Fruit fly (Drosophila melanogaster) S2 (cell line): ENCODE measurements around the gene Ptip.

Source experiments
- CG8478 ChIP-seq: fragments of >200 bp; optimal IDR thresholded peaks from 2 replicates; lab custom pipeline; 2018
- CTCF ChIP-seq, 2 experiments: fragments of >200 bp; optimal IDR thresholded peaks; 2 replicates each; lab custom pipeline; 2018

Gene Ptip

DNA sequence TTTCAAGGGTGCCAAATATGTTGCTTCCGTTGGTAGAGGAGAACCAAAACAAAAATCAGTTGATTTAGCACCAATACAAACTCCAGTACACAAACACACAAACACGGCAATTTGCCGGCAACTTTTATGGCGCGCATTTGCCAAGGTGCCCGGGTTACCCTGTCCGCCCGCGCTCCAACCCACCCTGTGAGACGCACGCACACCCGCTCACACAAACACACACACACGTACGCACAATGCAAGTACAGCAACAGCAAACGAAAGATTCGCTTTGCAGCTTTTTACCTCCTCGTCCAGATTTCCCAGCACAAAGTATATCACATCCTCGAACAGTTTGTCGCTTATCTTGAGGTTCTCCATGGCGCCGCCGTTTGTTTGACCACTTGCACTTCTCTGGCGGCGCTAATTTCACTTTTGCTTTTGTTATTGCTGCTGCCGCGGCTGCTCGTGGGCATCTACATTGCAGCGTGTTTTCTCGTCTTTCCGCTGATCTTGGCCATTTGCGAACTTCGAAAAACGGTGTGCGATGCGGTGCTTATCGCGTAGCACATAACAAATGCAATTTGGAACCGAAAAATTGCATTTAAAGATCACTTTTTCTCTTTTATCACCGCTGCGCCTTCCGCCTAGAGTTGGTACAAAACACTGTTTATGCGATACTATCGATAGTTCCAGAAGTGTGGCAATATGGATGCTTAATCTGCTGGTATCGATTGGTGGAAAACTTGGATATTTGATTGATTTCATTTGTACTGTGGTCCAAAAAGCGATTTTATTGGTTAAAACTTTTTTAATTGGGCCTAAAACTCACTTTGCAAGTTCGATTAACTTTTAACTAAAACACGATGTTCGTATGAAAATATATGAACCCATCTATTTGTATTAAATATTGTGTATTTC, at the start of gene Ptip:
Gene Ptip (minus strand): TSS at position 637 of the 900 bp plus-strand sequence.
- TF ChIP-seq CG8478 (lab: Kevin White, UChicago) (no peak), CTCF (optimal IDR thresholded peaks at IDR 0.05; lab: Kevin White, UChicago) (peak; percentile 41 to 49)

dm6 chr3L:14078227-14078626, 49.3 kb upstream of the Ptip start:
- TF ChIP-seq CTCF (optimal IDR thresholded peaks at IDR 0.05; lab: Kevin White, UChicago) (no peak), CG8478 (lab: Kevin White, UChicago) (no peak)

DNA sequence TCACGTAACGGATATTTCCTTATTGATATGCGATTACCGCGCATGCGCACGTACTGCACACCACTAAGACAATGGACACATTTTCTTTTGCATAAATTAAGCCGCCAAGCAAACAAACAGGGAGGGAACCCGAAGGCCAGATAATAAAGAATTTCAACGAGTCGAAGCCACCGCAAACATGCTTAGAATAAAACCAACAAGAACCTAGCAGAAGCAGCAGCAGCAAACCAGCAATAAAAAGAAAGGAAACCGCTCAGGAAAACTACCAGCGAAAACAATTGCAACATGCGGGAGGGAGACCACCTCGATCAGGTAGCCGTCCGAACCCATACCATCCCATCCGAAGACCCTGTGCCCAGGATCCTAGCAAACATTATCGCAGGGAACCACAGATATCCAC, 47.6 kb upstream of the Ptip start:
- TF ChIP-seq CTCF (optimal IDR thresholded peaks at IDR 0.05; lab: Kevin White, UChicago) (no peak), CG8478 (lab: Kevin White, UChicago) (no peak)

dm6 chr3L:14075472-14075871, 46.6 kb upstream of the Ptip start, which contains the start of gene btl:
TSS of gene btl (plus strand) at chr3L:14075772.
- TF ChIP-seq CG8478 (lab: Kevin White, UChicago) (no peak), CTCF (optimal IDR thresholded peaks at IDR 0.05; lab: Kevin White, UChicago) (no peak)

DNA sequence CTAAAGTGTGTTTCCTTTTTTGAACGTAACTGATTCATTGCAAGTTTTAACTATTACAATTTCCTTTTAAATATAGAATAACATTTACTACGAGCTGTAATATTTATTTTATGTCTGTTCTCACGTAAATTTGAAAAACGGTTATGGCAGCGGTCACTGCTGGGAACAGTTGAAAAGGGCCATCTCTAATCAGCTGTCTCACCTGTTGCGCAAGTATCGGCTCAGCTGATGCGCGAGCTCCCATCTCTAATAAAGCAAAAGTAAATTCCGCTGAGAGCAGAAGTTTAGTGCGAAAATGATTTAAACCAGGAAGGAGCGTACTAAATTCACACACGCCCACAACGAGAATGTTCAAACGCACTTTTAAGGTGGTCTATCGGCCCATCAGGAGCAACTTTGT, 42.7 kb upstream of the Ptip start, which contains the start of gene Pex1:
Gene Pex1 (plus strand): TSS at position 272 of the 400 bp plus-strand sequence.
- TF ChIP-seq CTCF (optimal IDR thresholded peaks at IDR 0.05; lab: Kevin White, UChicago): peak in 1 of 2 experiments; percentile 17
- no peak for TF ChIP-seq CG8478 (lab: Kevin White, UChicago)

DNA sequence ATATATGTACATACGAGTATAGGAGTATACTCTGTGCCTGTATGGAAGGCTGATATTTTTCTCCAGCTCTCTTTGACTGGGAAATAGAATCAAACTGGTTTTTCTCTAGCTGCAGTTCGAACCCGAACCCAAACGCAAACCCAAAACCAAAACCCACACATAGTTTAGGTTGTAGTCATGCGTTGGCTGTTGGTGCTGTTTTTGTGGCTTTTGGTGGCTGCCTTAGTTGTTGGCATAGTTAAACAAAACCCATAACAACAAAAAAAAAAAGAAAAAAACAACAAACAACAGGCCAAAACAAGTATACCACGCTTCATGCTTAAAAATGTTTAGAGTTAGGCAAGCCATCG, 35.1 kb upstream of the Ptip start:
- TF ChIP-seq CG8478 (lab: Kevin White, UChicago) (no peak), CTCF (optimal IDR thresholded peaks at IDR 0.05; lab: Kevin White, UChicago) (no peak)

DNA sequence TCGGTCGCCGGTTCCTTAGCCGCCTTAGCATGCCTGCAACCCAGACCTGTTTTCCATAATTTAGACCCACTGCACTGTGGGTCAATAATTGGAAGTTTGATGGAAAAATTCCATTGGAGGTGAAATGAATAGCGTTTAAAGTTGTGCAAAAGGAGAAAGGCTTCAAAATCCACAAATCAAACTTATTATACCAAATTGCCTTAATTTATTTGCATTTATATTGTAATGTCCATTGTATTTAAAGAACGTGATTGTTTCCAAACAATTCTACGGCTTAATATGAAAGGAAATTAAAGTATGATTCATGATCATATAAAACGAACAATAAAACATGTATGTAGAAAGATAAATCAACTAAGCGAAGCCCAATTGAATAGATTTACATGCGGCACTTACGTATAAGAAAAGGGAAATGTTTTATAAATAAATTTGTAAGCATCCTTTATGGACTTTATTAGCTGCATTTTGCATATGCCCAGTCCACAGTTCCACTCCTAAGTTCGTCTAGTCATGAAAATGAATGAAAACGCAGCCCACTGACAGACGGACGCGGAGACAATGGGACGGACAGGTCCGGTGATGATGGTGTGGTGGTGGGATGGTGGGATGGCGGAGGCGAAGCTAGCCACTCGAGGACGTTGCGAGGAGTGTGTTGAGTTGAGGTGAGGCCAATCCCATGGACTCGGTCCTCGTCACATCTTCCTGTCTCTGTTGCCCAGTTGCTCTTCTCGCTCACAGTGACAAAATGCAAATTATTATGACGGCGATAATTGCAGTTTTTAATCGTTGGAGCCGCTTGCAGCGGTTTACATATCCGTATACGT, 34.5 kb upstream of the Ptip start:
- TF ChIP-seq CG8478 (lab: Kevin White, UChicago) (no peak), CTCF (optimal IDR thresholded peaks at IDR 0.05; lab: Kevin White, UChicago) (no peak)

dm6 chr3L:14062702-14063101, 33.8 kb upstream of the Ptip start:
- no peak for TF ChIP-seq CG8478 (lab: Kevin White, UChicago)
- TF ChIP-seq CTCF (optimal IDR thresholded peaks at IDR 0.05; lab: Kevin White, UChicago): no peak

DNA sequence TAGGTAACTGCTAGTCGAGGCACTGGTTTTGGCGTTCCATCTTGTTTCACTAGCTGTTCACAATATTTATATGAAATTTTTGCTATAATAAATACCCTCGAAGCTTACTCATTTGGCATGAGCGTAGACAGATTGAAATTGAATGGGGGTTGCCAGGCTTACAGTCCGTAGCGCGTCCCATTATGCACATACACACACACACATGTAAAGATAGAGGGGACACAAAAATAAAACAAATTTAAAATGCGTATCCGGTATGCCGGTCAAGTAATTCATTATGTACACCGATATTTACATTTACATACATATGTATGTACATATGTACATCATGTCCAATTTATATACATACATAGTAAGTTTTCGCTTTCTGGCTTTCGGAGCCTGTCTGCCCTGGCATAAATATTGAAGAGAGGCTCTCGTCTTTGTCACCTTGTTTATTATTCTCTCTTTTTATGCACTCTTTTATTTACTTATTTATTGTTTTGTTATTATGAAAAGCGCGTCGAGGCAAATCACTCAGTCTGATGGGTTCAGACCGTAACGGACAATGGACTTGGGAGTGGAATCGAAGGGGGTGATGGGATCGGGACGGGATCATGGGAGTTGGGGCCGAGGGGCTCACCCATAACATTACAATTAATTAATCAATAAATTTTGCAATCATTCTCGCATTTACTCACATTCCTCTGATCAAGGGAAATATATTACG, 30.5 kb upstream of the Ptip start:
- TF ChIP-seq CTCF (optimal IDR thresholded peaks at IDR 0.05; lab: Kevin White, UChicago) (no peak), CG8478 (lab: Kevin White, UChicago) (no peak)

dm6 chr3L:14056816-14057215, 27.9 kb upstream of the Ptip start:
- TF ChIP-seq CG8478 (lab: Kevin White, UChicago) (no peak), CTCF (optimal IDR thresholded peaks at IDR 0.05; lab: Kevin White, UChicago) (no peak)

DNA sequence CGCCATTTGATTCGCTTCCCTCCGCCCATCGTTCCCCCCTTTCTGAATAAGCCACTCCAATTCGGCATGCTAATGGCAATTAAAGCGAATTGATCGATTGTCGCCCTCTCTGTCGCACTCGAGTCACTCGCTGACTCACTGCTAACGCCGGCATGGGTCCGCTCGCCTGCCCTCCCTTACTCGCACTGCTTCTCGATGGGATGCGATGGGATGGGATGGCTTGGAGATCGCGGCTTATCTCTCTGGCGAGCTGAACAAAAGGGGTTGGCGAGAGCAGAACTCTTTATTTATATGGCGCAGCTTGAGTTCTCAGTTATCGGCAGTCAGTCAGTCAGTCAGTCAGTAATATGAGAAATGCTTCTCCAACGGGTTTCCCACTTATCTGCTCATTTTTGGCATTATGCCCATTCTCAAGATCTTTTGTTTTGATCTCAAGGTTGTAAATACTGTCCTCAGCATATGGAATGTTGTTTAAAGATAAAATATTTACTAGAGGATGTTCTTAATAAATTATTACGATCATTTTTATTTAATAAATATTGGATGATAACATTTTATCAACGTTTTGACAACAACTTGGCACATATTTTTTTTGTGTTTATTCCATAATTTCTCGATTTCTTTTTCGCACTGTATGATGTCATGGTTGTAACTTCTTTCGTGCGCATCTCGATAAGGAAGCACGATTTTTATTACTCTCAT, 27.0 kb upstream of the Ptip start:
- TF ChIP-seq CG8478 (lab: Kevin White, UChicago): no peak
- no peak for TF ChIP-seq CTCF (optimal IDR thresholded peaks at IDR 0.05; lab: Kevin White, UChicago)

- TF ChIP-seq CTCF (optimal IDR thresholded peaks at IDR 0.05; lab: Kevin White, UChicago) (no peak), CG8478 (lab: Kevin White, UChicago) (no peak)
Observed at dm6 chr3L:14055260-14055696, 26.4 kb upstream of the Ptip start.

DNA sequence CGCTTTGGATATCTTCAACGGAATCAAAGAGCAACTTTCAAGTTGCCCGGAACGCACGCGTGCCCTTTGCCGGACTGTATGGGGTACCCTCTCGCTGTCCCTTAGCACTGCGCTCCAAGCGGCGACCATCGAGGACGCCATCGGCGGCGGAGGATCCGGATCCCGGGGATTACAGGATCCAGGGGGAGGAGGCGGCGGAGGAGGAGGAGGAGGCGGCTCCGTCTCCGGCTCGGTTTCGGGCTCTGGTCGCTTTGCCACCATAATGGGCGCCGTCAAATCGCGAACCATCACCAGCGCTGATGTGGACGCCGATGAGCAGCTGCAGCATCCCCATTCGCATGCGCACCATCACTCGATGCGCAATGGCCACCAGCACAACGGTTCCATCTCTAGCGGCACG, 24.9 kb upstream of the Ptip start:
- no peak for TF ChIP-seq CG8478 (lab: Kevin White, UChicago)
